Fruit fly (Drosophila melanogaster) whole organism, embryonic: ENCODE measurements around the gene RpL10Ab.
A peak's percentile ranks its signal among the peaks of the same experiment; 100 is the strongest.

Source experiments
- C15 ChIP-seq: fragments of 200-800 bp; sonication (Bioruptor generic); IDR thresholded peaks from 3 replicates; pipeline ENCODE4 v1.3.6; 2022; ENCODE audit warnings: missing biosample characterization, missing genetic modification characterization
- CG11695 ChIP-seq: fragments of 200-800 bp; sonication (Bioruptor generic); IDR thresholded peaks from 3 replicates; pipeline ENCODE4 v1.3.6; 2022; ENCODE audit warnings: missing biosample characterization, missing genetic modification characterization
- CG11696 ChIP-seq: fragments of 200-800 bp; sonication (Bioruptor generic); IDR thresholded peaks from 2 replicates; pipeline ENCODE4 v1.3.6; 2022; ENCODE audit warnings: missing biosample characterization, missing genetic modification characterization
- CG12391 ChIP-seq: fragments of 200-800 bp; sonication (Bioruptor generic); optimal IDR thresholded peaks from 3 replicates; lab custom pipeline; 2018; ENCODE audit warnings: missing biosample characterization, mild to moderate bottlenecking, missing genetic modification characterization, moderate library complexity
- CG13123 ChIP-seq: fragments of 200-800 bp; sonication (Bioruptor generic); optimal IDR thresholded peaks from 2 replicates; lab custom pipeline; 2016; ENCODE audit warnings: missing biosample characterization, missing genetic modification characterization
- CG13424 ChIP-seq: fragments of 200-800 bp; sonication (Bioruptor generic); optimal IDR thresholded peaks from 2 replicates; lab custom pipeline; 2019; ENCODE audit warnings: missing biosample characterization, mild to moderate bottlenecking, missing genetic modification characterization, moderate library complexity
- CG13624 ChIP-seq: fragments of 200-800 bp; sonication (Bioruptor generic); optimal IDR thresholded peaks from 2 replicates; lab custom pipeline; 2016; ENCODE audit warnings: missing biosample characterization, missing genetic modification characterization
- CG14050 ChIP-seq: fragments of 200-800 bp; sonication (Bioruptor generic); IDR thresholded peaks from 3 replicates; pipeline ENCODE4 v1.3.6; 2022; ENCODE audit warnings: missing biosample characterization, missing genetic modification characterization
- CG14441 ChIP-seq: fragments of 200-800 bp; sonication (Bioruptor generic); IDR thresholded peaks from 2 replicates; pipeline ENCODE4 v1.3.6; 2022; ENCODE audit warnings: missing biosample characterization, missing genetic modification characterization
- CG15011 ChIP-seq: fragments of 200-800 bp; sonication (Bioruptor generic); optimal IDR thresholded peaks from 3 replicates; lab custom pipeline; 2018; ENCODE audit warnings: missing biosample characterization, mild to moderate bottlenecking, missing genetic modification characterization
- CG15073 ChIP-seq: fragments of 200-800 bp; sonication (Bioruptor generic); optimal IDR thresholded peaks from 2 replicates; lab custom pipeline; 2016; ENCODE audit warnings: missing biosample characterization, missing genetic modification characterization
- CG17328 ChIP-seq: fragments of 200-800 bp; sonication (Bioruptor generic); IDR thresholded peaks from 2 replicates; pipeline ENCODE4 v1.3.6; 2022; ENCODE audit warnings: missing biosample characterization, missing genetic modification characterization
- CG18599 ChIP-seq: fragments of 200-800 bp; sonication (Bioruptor generic); optimal IDR thresholded peaks from 3 replicates; lab custom pipeline; 2017; ENCODE audit warnings: missing biosample characterization, missing genetic modification characterization, mild to moderate bottlenecking, moderate library complexity, missing genetic modification reagents
- CG18619 ChIP-seq: fragments of 200-800 bp; sonication (Bioruptor generic); optimal IDR thresholded peaks from 3 replicates; lab custom pipeline; 2017; ENCODE audit warnings: missing biosample characterization, mild to moderate bottlenecking, missing genetic modification characterization
- CG31224 ChIP-seq: fragments of 200-800 bp; sonication (Bioruptor generic); IDR thresholded peaks from 2 replicates; pipeline ENCODE4 v1.3.6; 2022; ENCODE audit warnings: missing biosample characterization, missing genetic modification characterization
- CG31441 ChIP-seq: fragments of 200-800 bp; sonication (Bioruptor generic); IDR thresholded peaks from 2 replicates; pipeline ENCODE4 v1.3.6; 2022; ENCODE audit warnings: missing biosample characterization, missing genetic modification characterization
- CG3726 ChIP-seq: fragments of 200-800 bp; sonication (Bioruptor generic); IDR thresholded peaks from 3 replicates; pipeline ENCODE4, ENCODE4 v1.3.6; 2022; ENCODE audit warnings: missing biosample characterization, missing genetic modification characterization
- CG4404 ChIP-seq: fragments of 200-800 bp; sonication (Bioruptor generic); IDR thresholded peaks from 2 replicates; pipeline ENCODE4 v1.3.6; 2022; ENCODE audit warnings: missing biosample characterization, missing genetic modification characterization
- CG4854 ChIP-seq: fragments of 200-800 bp; sonication (Bioruptor generic); optimal IDR thresholded peaks from 2 replicates; lab custom pipeline; 2016; ENCODE audit warnings: missing biosample characterization, missing genetic modification characterization, inconsistent platforms
- CG6254 ChIP-seq: fragments of 200-800 bp; sonication (Bioruptor generic); optimal IDR thresholded peaks from 3 replicates; lab custom pipeline; 2017; ENCODE audit warnings: mild to moderate bottlenecking, missing biosample characterization, missing genetic modification reagents, missing genetic modification characterization
- CG6683 ChIP-seq: fragments of 200-800 bp; sonication (Bioruptor generic); optimal IDR thresholded peaks from 2 replicates; lab custom pipeline; 2017; ENCODE audit warnings: missing biosample characterization, mild to moderate bottlenecking, missing genetic modification characterization, missing genetic modification reagents
- CG7556 ChIP-seq: fragments of 200-800 bp; sonication (Bioruptor generic); optimal IDR thresholded peaks from 2 replicates; lab custom pipeline; 2017; ENCODE audit warnings: missing biosample characterization, mild to moderate bottlenecking, missing genetic modification characterization
- CoRest ChIP-seq: fragments of 200-800 bp; sonication (Bioruptor generic); optimal IDR thresholded peaks from 3 replicates; lab custom pipeline; 2018; ENCODE audit warnings: missing biosample characterization, mild to moderate bottlenecking, missing genetic modification characterization, moderate library complexity
- CrebB ChIP-seq: fragments of 200-800 bp; sonication (Bioruptor generic); optimal IDR thresholded peaks from 3 replicates; lab custom pipeline; 2018; ENCODE audit warnings: missing biosample characterization, mild to moderate bottlenecking, missing genetic modification characterization
- H15 ChIP-seq: fragments of 200-800 bp; sonication (Bioruptor generic); IDR thresholded peaks from 3 replicates; pipeline ENCODE4 v1.3.6; 2022; ENCODE audit warnings: missing biosample characterization, missing genetic modification characterization
- Hsf ChIP-seq: fragments of 200-800 bp; sonication (Bioruptor generic); optimal IDR thresholded peaks from 3 replicates; lab custom pipeline; 2016; ENCODE audit warnings: missing biosample characterization, missing genetic modification characterization
- Max ChIP-seq: fragments of 200-800 bp; sonication (Bioruptor generic); optimal IDR thresholded peaks from 2 replicates; lab custom pipeline; 2016; ENCODE audit warnings: missing biosample characterization, mild to moderate bottlenecking, missing genetic modification characterization
- NK7.1 ChIP-seq: fragments of 200-800 bp; sonication (Bioruptor generic); optimal IDR thresholded peaks from 3 replicates; lab custom pipeline; 2016; ENCODE audit warnings: missing biosample characterization, missing genetic modification characterization
- Oli ChIP-seq: fragments of 200-800 bp; sonication (Bioruptor generic); optimal IDR thresholded peaks from 2 replicates; lab custom pipeline; 2018; ENCODE audit warnings: missing biosample characterization, mild to moderate bottlenecking, missing genetic modification characterization, moderate library complexity
- Poxn ChIP-seq: fragments of 200-800 bp; sonication (Bioruptor generic); IDR thresholded peaks from 2 replicates; pipeline ENCODE4 v1.3.6; 2022; ENCODE audit warnings: missing biosample characterization, missing genetic modification characterization
- Scr ChIP-seq: fragments of 200-800 bp; sonication (Bioruptor generic); IDR thresholded peaks from 2 replicates; pipeline ENCODE4 v1.3.6; 2022; ENCODE audit warnings: missing biosample characterization, missing genetic modification characterization; ENCODE audit not compliant: partially characterized antibody
- Sin3A ChIP-seq: fragments of >200 bp; optimal IDR thresholded peaks from 2 replicates; lab custom pipeline; 2018
- chif ChIP-seq, 2 experiments: fragments of 200-800 bp; sonication (Bioruptor generic); optimal IDR thresholded peaks; 3 replicates each; lab custom pipeline; 2016; ENCODE audit warnings: missing biosample characterization in 2 of 2, missing genetic modification characterization in 2 of 2
- cwo ChIP-seq: fragments of 200-800 bp; sonication (Bioruptor generic); optimal IDR thresholded peaks from 3 replicates; lab custom pipeline; 2017; ENCODE audit warnings: missing biosample characterization, missing genetic modification characterization, mild to moderate bottlenecking, moderate library complexity, missing genetic modification reagents
- dimm ChIP-seq: fragments of 200-800 bp; sonication (Bioruptor generic); IDR thresholded peaks from 2 replicates; pipeline ENCODE4 v1.3.6; 2022; ENCODE audit warnings: missing biosample characterization, missing genetic modification characterization
- disco-r ChIP-seq: fragments of 200-800 bp; sonication (Bioruptor generic); optimal IDR thresholded peaks from 2 replicates; lab custom pipeline; 2016; ENCODE audit warnings: missing biosample characterization, missing genetic modification characterization
- dysf ChIP-seq: fragments of 200-800 bp; sonication (Bioruptor generic); IDR thresholded peaks from 3 replicates; pipeline ENCODE4 v1.3.6; 2022; ENCODE audit warnings: missing biosample characterization, missing genetic modification characterization
- en ChIP-seq: fragments of 200-800 bp; sonication (Bioruptor generic); optimal IDR thresholded peaks from 2 replicates; lab custom pipeline; 2016; ENCODE audit warnings: missing biosample characterization, missing genetic modification characterization
- fd3F ChIP-seq: fragments of 200-800 bp; sonication (Bioruptor generic); optimal IDR thresholded peaks from 2 replicates; lab custom pipeline; 2018; ENCODE audit warnings: missing biosample characterization, mild to moderate bottlenecking, missing genetic modification characterization, moderate library complexity
- fu2 ChIP-seq: fragments of 200-800 bp; sonication (Bioruptor generic); optimal IDR thresholded peaks from 2 replicates; lab custom pipeline; 2016; ENCODE audit warnings: missing biosample characterization, missing genetic modification characterization
- gsb-n ChIP-seq: fragments of 200-800 bp; sonication (Bioruptor generic); optimal IDR thresholded peaks from 3 replicates; lab custom pipeline; 2018; ENCODE audit warnings: missing biosample characterization, mild to moderate bottlenecking, missing genetic modification characterization
- jumu ChIP-seq: fragments of 200-800 bp; sonication (Bioruptor generic); optimal IDR thresholded peaks from 3 replicates; lab custom pipeline; 2016; ENCODE audit warnings: missing biosample characterization, missing genetic modification characterization
- kni ChIP-seq: fragments of 200-800 bp; sonication (Bioruptor generic); optimal IDR thresholded peaks from 3 replicates; lab custom pipeline; 2017; ENCODE audit warnings: mild to moderate bottlenecking, missing biosample characterization, missing genetic modification reagents, missing genetic modification characterization
- nau ChIP-seq: fragments of 200-800 bp; sonication (Bioruptor generic); optimal IDR thresholded peaks from 3 replicates; lab custom pipeline; 2017; ENCODE audit warnings: missing biosample characterization, mild to moderate bottlenecking, missing genetic modification characterization, missing genetic modification reagents
- phol ChIP-seq: fragments of 200-800 bp; sonication (Bioruptor generic); optimal IDR thresholded peaks from 3 replicates; lab custom pipeline; 2018; ENCODE audit warnings: missing biosample characterization, mild to moderate bottlenecking, missing genetic modification characterization, moderate library complexity
- repo ChIP-seq: fragments of 200-800 bp; sonication (Bioruptor generic); optimal IDR thresholded peaks from 2 replicates; lab custom pipeline; 2016; ENCODE audit warnings: missing biosample characterization, missing genetic modification characterization
- sens ChIP-seq: fragments of 200-800 bp; sonication (Bioruptor generic); peaks from one replicate; lab custom pipeline; 2016; ENCODE audit warnings: missing biosample characterization, missing genetic modification characterization
- seq ChIP-seq: fragments of 200-800 bp; sonication (Bioruptor generic); IDR thresholded peaks from 2 replicates; pipeline ENCODE4 v1.3.6; 2022; ENCODE audit warnings: missing biosample characterization, missing genetic modification characterization
- tx ChIP-seq: fragments of 200-800 bp; sonication (Bioruptor generic); optimal IDR thresholded peaks from 2 replicates; lab custom pipeline; 2016; ENCODE audit warnings: missing biosample characterization, missing genetic modification characterization
- yki ChIP-seq: fragments of >200 bp; optimal IDR thresholded peaks from 3 replicates; lab custom pipeline; 2018

The RpL10Ab gene

dm6 chr3L:11819639-11820456 lies 2.8 kb upstream of the RpL10Ab start (continued):
- TF ChIP-seq jumu (GFP tag; lab: Kevin White, UChicago) = no peak
- peak; percentile 57 for TF ChIP-seq CG13424 (tag; lab: Kevin White, UChicago)
- TF ChIP-seq CG18619 (GFP tag; lab: Kevin White, UChicago) = peak; percentile 19
- TF ChIP-seq CG13123 = peak; percentile 1
- TF ChIP-seq tx = peak; percentile 10
- peak; percentile 1 for TF ChIP-seq fu2 (GFP tag; lab: Kevin White, UChicago)
- no peak for TF ChIP-seq CG6254 (GFP tag; lab: Kevin White, UChicago)
- TF ChIP-seq seq (GFP tag; lab: Robert Waterston, UW) = no peak
- no peak for TF ChIP-seq dimm (GFP tag; lab: Robert Waterston, UW)
- peak; percentile 16 for TF ChIP-seq CoRest (tag; lab: Kevin White, UChicago)
- TF ChIP-seq NK7.1 (GFP tag; lab: Kevin White, UChicago) = no peak
- TF ChIP-seq CG15073 (GFP tag; lab: Kevin White, UChicago) = no peak
- no peak for TF ChIP-seq CG6683 (GFP tag; lab: Kevin White, UChicago)
- TF ChIP-seq disco-r (GFP tag; lab: Kevin White, UChicago) = no peak
- peak; percentile 17 for TF ChIP-seq Oli (tag; lab: Kevin White, UChicago)
- peak; percentile 8; the same call in 1 of the 3 replicates for TF ChIP-seq CG3726 (GFP tag; lab: Robert Waterston, UW)
- peak; percentile 19; the same call in 1 of the 2 replicates for TF ChIP-seq Scr (GFP tag; lab: Robert Waterston, UW)
- TF ChIP-seq CG18599 (GFP tag; lab: Kevin White, UChicago) = peak; percentile 28
- peak; percentile 46 for TF ChIP-seq CG13624
- no peak for TF ChIP-seq CG4404 (GFP tag; lab: Robert Waterston, UW)
- TF ChIP-seq CG12391 (tag; lab: Kevin White, UChicago) = peak; percentile 51
- peak; percentile 11 for TF ChIP-seq nau (GFP tag; lab: Kevin White, UChicago)
- TF ChIP-seq fd3F (GFP tag; lab: Kevin White, UChicago) = peak; percentile 16
- peak; percentile 26; the same call in 1 of the 3 replicates for TF ChIP-seq dysf (GFP tag; lab: Robert Waterston, UW)
- TF ChIP-seq gsb-n (tag; lab: Kevin White, UChicago) = no peak
- TF ChIP-seq H15 (GFP tag; lab: Robert Waterston, UW) = no peak
- peak; percentile 63 for TF ChIP-seq CrebB
- no peak for TF ChIP-seq Sin3A
- no peak for TF ChIP-seq CG4854 (GFP tag; lab: Kevin White, UChicago)
- TF ChIP-seq Poxn (GFP tag; lab: Robert Waterston, UW) = 0 out of 2 replicates have a peak, but pooled peaks have one; percentile 19
- TF ChIP-seq en (GFP tag; lab: Kevin White, UChicago) = no peak
- TF ChIP-seq CG31224 (GFP tag; lab: Robert Waterston, UW) = 0 out of 2 replicates have a peak, but pooled peaks have one; percentile 22
- peak; percentile 86 for TF ChIP-seq cwo (GFP tag; lab: Kevin White, UChicago)
- TF ChIP-seq CG7556 (GFP tag; lab: Kevin White, UChicago) = peak; percentile 20
- TF ChIP-seq Max = peak; percentile 27
- TF ChIP-seq CG17328 (GFP tag; lab: Robert Waterston, UW) = peak; percentile 30; the same call in 1 of the 2 replicates
- TF ChIP-seq CG11695 = peak; percentile 53; the same call in 1 of the 3 replicates
- 0 out of 2 replicates have a peak, but pooled peaks have one; percentile 12 for TF ChIP-seq CG31441 (GFP tag; lab: Robert Waterston, UW)
- TF ChIP-seq repo (GFP tag; lab: Kevin White, UChicago) = no peak
- peak in 1 of 2 experiments; percentile 12 for TF ChIP-seq chif (GFP tag; optimal IDR thresholded peaks at IDR 0.05; lab: Kevin White, UChicago)
- TF ChIP-seq yki = peak; percentile 39
- TF ChIP-seq CG14050 = no peak
- peak; percentile 28 for TF ChIP-seq kni (GFP tag; lab: Kevin White, UChicago)
- TF ChIP-seq phol (tag; lab: Kevin White, UChicago) = peak; percentile 19
- TF ChIP-seq C15 (GFP tag; lab: Robert Waterston, UW) = no peak
- TF ChIP-seq CG14441 (GFP tag; lab: Robert Waterston, UW) = peak; percentile 58; the same call in 1 of the 2 replicates
- peak; percentile 41 for TF ChIP-seq Hsf (GFP tag; lab: Kevin White, UChicago)
- TF ChIP-seq sens (GFP tag; lab: Kevin White, UChicago) = peak; percentile 72
- TF ChIP-seq CG11696 (GFP tag; lab: Robert Waterston, UW) = 0 out of 2 replicates have a peak, but pooled peaks have one; percentile 11
- no peak for TF ChIP-seq CG15011 (GFP tag; lab: Kevin White, UChicago)
